Worm (Caenorhabditis elegans): Measurements from ENCODE around the gene srh-115.
"Not testable (repeated sequence)": the region's sequence is repeated elsewhere in the genome, so short reads cannot be mapped to it uniquely, and the experiment has no call there.

The srh-115 gene

ce11 chrV:17258868-17259267, 3.3 kb downstream of the srh-115 start, which contains the start of gene fbxa-85:
TSS of gene fbxa-85 (plus strand) at chrV:17259168.
- no peak for TF ChIP-seq nhr-77 (tag; optimal IDR thresholded peaks at IDR 0.05)
- TF ChIP-seq nhr-23 (tag; optimal IDR thresholded peaks at IDR 0.05) = no peak
- TF ChIP-seq fkh-2 (tag; optimal IDR thresholded peaks at IDR 0.05) = no peak
- no peak for TF ChIP-seq lin-15B (tag; optimal IDR thresholded peaks at IDR 0.05)
- TF ChIP-seq snpc-4 (tag; optimal IDR thresholded peaks at IDR 0.05) = no peak
- TF ChIP-seq daf-12 (tag; optimal IDR thresholded peaks at IDR 0.05) = no peak
- no peak for TF ChIP-seq mdl-1 (tag; optimal IDR thresholded peaks at IDR 0.05)
- TF ChIP-seq lsy-12 (tag; optimal IDR thresholded peaks at IDR 0.05) = no peak
- no peak for TF ChIP-seq ama-1 (optimal IDR thresholded peaks at IDR 0.05)
- no peak for TF ChIP-seq ztf-11 (tag; optimal IDR thresholded peaks at IDR 0.05)
- no peak for TF ChIP-seq ceh-16 (tag; optimal IDR thresholded peaks at IDR 0.05)

- TF ChIP-seq lin-39 (tag; optimal IDR thresholded peaks at IDR 0.05) = no peak
- no peak for TF ChIP-seq unc-62 (GFP tag; optimal IDR thresholded peaks at IDR 0.05)
- TF ChIP-seq snpc-4 (tag; optimal IDR thresholded peaks at IDR 0.05) = peak; percentile 19
- TF ChIP-seq elt-2 (tag; optimal IDR thresholded peaks at IDR 0.05) = no peak
- no peak for TF ChIP-seq nhr-67 (tag; optimal IDR thresholded peaks at IDR 0.05)
- no peak for TF ChIP-seq nhr-23 (tag; optimal IDR thresholded peaks at IDR 0.05)
- TF ChIP-seq eor-1 (tag; optimal IDR thresholded peaks at IDR 0.05) = no peak
- TF ChIP-seq ceh-9 (tag; optimal IDR thresholded peaks at IDR 0.05) = no peak
Observed at ce11 chrV:17261385-17261784, 5.8 kb downstream of the srh-115 start.

- TF ChIP-seq mml-1 (tag; optimal IDR thresholded peaks at IDR 0.05); pqm-1 (tag; optimal IDR thresholded peaks at IDR 0.05); sea-2 (GFP tag; optimal IDR thresholded peaks at IDR 0.05): not testable (repeated sequence)
Observed at ce11 chrV:17264855-17265254, 9.3 kb downstream of the srh-115 start, which contains the start of gene K10G4.3. TSS of gene K10G4.3 (minus strand) at chrV:17264955.

ce11 chrV:17272112-17272511, 16.6 kb downstream of the srh-115 start:
- TF ChIP-seq mdl-1 (tag; optimal IDR thresholded peaks at IDR 0.05) = no peak
- TF ChIP-seq ztf-11 (tag; optimal IDR thresholded peaks at IDR 0.05) = no peak
- TF ChIP-seq ceh-82 (tag; optimal IDR thresholded peaks at IDR 0.05) = no peak
- no peak for TF ChIP-seq nhr-23 (tag; optimal IDR thresholded peaks at IDR 0.05)
- no peak for TF ChIP-seq nhr-237 (tag; optimal IDR thresholded peaks at IDR 0.05)
- TF ChIP-seq egl-5 (tag; optimal IDR thresholded peaks at IDR 0.05) = no peak
- no peak for TF ChIP-seq elt-1 (tag; optimal IDR thresholded peaks at IDR 0.05)
- no peak for TF ChIP-seq mml-1 (tag; optimal IDR thresholded peaks at IDR 0.05)
- TF ChIP-seq daf-12 (tag; optimal IDR thresholded peaks at IDR 0.05) = no peak
- TF ChIP-seq ceh-16 (tag; optimal IDR thresholded peaks at IDR 0.05) = no peak
- TF ChIP-seq zag-1 (tag; optimal IDR thresholded peaks at IDR 0.05) = no peak
- no peak for TF ChIP-seq snpc-4 (tag; optimal IDR thresholded peaks at IDR 0.05)
- no peak for TF ChIP-seq fkh-10 (GFP tag; optimal IDR thresholded peaks at IDR 0.05)

- no peak for TF ChIP-seq ama-1 (optimal IDR thresholded peaks at IDR 0.05)
- TF ChIP-seq pha-4 (tag; optimal IDR thresholded peaks at IDR 0.05) = no peak
- no peak for TF ChIP-seq ceh-82 (tag; optimal IDR thresholded peaks at IDR 0.05)
- TF ChIP-seq nfya-1 (tag; optimal IDR thresholded peaks at IDR 0.05; ENCODE audit: insufficient read depth) = no peak
- TF ChIP-seq nhr-43 (tag; optimal IDR thresholded peaks at IDR 0.05; ENCODE audit: poor library complexity, severe bottlenecking) = no peak
- no peak for TF ChIP-seq nhr-237 (tag; optimal IDR thresholded peaks at IDR 0.05)
- no peak for TF ChIP-seq eor-1 (tag; optimal IDR thresholded peaks at IDR 0.05)
- TF ChIP-seq egl-27 (tag; optimal IDR thresholded peaks at IDR 0.05) = no peak
Observed at ce11 chrV:17273249-17273648, 17.7 kb downstream of the srh-115 start, which contains the start of gene K10G4.10. TSS of gene K10G4.10 (plus strand) at chrV:17273549.

ce11 chrV:17284159-17284558, 28.6 kb downstream of the srh-115 start:
- TF ChIP-seq ceh-28 (tag; optimal IDR thresholded peaks at IDR 0.05) = no peak
- TF ChIP-seq nhr-23 (tag; optimal IDR thresholded peaks at IDR 0.05) = no peak
- no peak for TF ChIP-seq lsy-12 (tag; optimal IDR thresholded peaks at IDR 0.05)
- TF ChIP-seq egl-5 (tag; optimal IDR thresholded peaks at IDR 0.05) = no peak
- TF ChIP-seq snpc-4 (tag; optimal IDR thresholded peaks at IDR 0.05) = no peak
- TF ChIP-seq aly-2 (tag; optimal IDR thresholded peaks at IDR 0.05) = no peak
- TF ChIP-seq daf-12 (tag; optimal IDR thresholded peaks at IDR 0.05) = no peak
- no peak for TF ChIP-seq ceh-9 (tag; optimal IDR thresholded peaks at IDR 0.05)
- no peak for TF ChIP-seq nhr-11 (tag; optimal IDR thresholded peaks at IDR 0.05)
- TF ChIP-seq ztf-4 (tag; optimal IDR thresholded peaks at IDR 0.05) = no peak
- TF ChIP-seq egl-27 (tag; optimal IDR thresholded peaks at IDR 0.05) = no peak

All from whole organism, L3 larva.